Worm (Caenorhabditis elegans) whole organism, young adult: ENCODE data around the gene ZK1127.13.

ENCODE experiments used
- B0019.2 ChIP-seq: fragments of 200-800 bp; sonication (Bioruptor generic); conservative IDR thresholded peaks from 2 replicates; pipeline ENCODE4 v1.3.6; 2022; ENCODE audit warnings: missing genetic modification reagents, missing genetic modification characterization, missing compliant biosample characterization
- B0035.1 ChIP-seq: sonication (generic microtip); optimal IDR thresholded peaks from 2 replicates; lab custom pipeline; 2016; ENCODE audit warnings: missing genetic modification characterization, mild to moderate bottlenecking, missing compliant biosample characterization, missing genotype, missing genetic modification reagents
- B0261.1 ChIP-seq: sonication (generic microtip); optimal IDR thresholded peaks from 2 replicates; lab custom pipeline; 2016; ENCODE audit warnings: mild to moderate bottlenecking, missing genetic modification characterization, moderate library complexity, missing compliant biosample characterization
- B0336.3 ChIP-seq: fragments of 200-800 bp; sonication (Bioruptor generic); IDR thresholded peaks from 2 replicates; pipeline ENCODE4 v1.3.6; 2022; ENCODE audit warnings: missing genetic modification characterization, missing compliant biosample characterization
- C06A6.2 ChIP-seq: fragments of 200-800 bp; sonication (Bioruptor generic); conservative IDR thresholded peaks from 2 replicates; pipeline ENCODE4 v1.3.6; 2022; ENCODE audit warnings: missing genetic modification characterization, missing compliant biosample characterization
- D2030.7 ChIP-seq: fragments of 200-800 bp; sonication (Bioruptor generic); IDR thresholded peaks from 2 replicates; pipeline ENCODE4 v1.3.6; 2022; ENCODE audit warnings: missing genetic modification reagents, missing genetic modification characterization, missing compliant biosample characterization
- F22D6.2 ChIP-seq: sonication (generic microtip); optimal IDR thresholded peaks from 2 replicates; lab custom pipeline; 2016; ENCODE audit warnings: mild to moderate bottlenecking, missing genetic modification characterization, missing compliant biosample characterization
- F23B12.7 ChIP-seq: sonication (generic microtip); optimal IDR thresholded peaks from 2 replicates; lab custom pipeline; 2017; ENCODE audit warnings: missing genetic modification characterization, mild to moderate bottlenecking, missing compliant biosample characterization, antibody characterized with exemption, moderate library complexity; ENCODE audit not compliant: insufficient read depth
- F33H1.4 ChIP-seq: fragments of 200-800 bp; sonication (Bioruptor generic); IDR thresholded peaks from 2 replicates; pipeline ENCODE4 v1.3.6; 2022; ENCODE audit warnings: missing genetic modification reagents, missing genetic modification characterization, missing compliant biosample characterization
- F52B5.7 ChIP-seq: sonication (generic microtip); optimal IDR thresholded peaks from 2 replicates; lab custom pipeline; 2016; ENCODE audit warnings: mild to moderate bottlenecking, missing genetic modification characterization, missing compliant biosample characterization
- F57C9.4 ChIP-seq: sonication (generic microtip); optimal IDR thresholded peaks from 2 replicates; lab custom pipeline; 2017; ENCODE audit warnings: mild to moderate bottlenecking, missing genetic modification characterization, missing compliant biosample characterization
- T26A5.8 ChIP-seq: sonication (generic microtip); optimal IDR thresholded peaks from 2 replicates; lab custom pipeline; 2016; ENCODE audit warnings: missing genetic modification characterization, missing compliant biosample characterization
- Y53F4B.3 ChIP-seq: fragments of 200-800 bp; sonication (Bioruptor generic); IDR thresholded peaks from 2 replicates; pipeline ENCODE4 v1.3.6; 2022; ENCODE audit warnings: missing genetic modification reagents, missing genetic modification characterization, missing compliant biosample characterization
- Y53G8AR.9 ChIP-seq: fragments of 200-800 bp; sonication (Bioruptor generic); conservative IDR thresholded peaks from 2 replicates; pipeline ENCODE4 v1.3.6; 2022; ENCODE audit warnings: missing genetic modification reagents, missing genetic modification characterization, missing compliant biosample characterization
- Y67H2A.10 ChIP-seq: fragments of 200-800 bp; sonication (Bioruptor generic); conservative IDR thresholded peaks from 2 replicates; pipeline ENCODE4 v1.3.6; 2022; ENCODE audit warnings: missing genetic modification reagents, missing genetic modification characterization, missing compliant biosample characterization
- Y95B8A.8 ChIP-seq: fragments of 200-800 bp; sonication (Bioruptor generic); IDR thresholded peaks from 2 replicates; pipeline ENCODE4 v1.3.6; 2022; ENCODE audit warnings: missing genetic modification reagents, missing genetic modification characterization, missing compliant biosample characterization
- ama-1 ChIP-seq, 3 experiments: fragments of 150-350 bp in 1 of 3; sonication (generic microtip) in 2 of 3; optimal IDR thresholded peaks; 2 replicates each; lab custom pipeline; 2014 to 2018; ENCODE audit warnings: missing biosample characterization in 2 of 3, missing genetic modification characterization in 2 of 3, missing genetic modification reagents in 2 of 3
- aptf-3 ChIP-seq: fragments of 200-800 bp; sonication (Bioruptor generic); IDR thresholded peaks from 2 replicates; pipeline ENCODE4 v1.3.6; 2022; ENCODE audit warnings: missing genetic modification characterization, missing compliant biosample characterization
- bed-2 ChIP-seq: fragments of 200-800 bp; sonication (Bioruptor generic); IDR thresholded peaks from 2 replicates; pipeline ENCODE4 v1.3.6; 2022; ENCODE audit warnings: missing genetic modification reagents, missing genetic modification characterization, missing compliant biosample characterization
- ceh-100 ChIP-seq: fragments of 200-800 bp; sonication (Bioruptor generic); IDR thresholded peaks from 2 replicates; pipeline ENCODE4 v1.3.6; 2022; ENCODE audit warnings: missing genetic modification reagents, missing genetic modification characterization, missing compliant biosample characterization
- ceh-27 ChIP-seq: fragments of 200-800 bp; sonication (Bioruptor generic); optimal IDR thresholded peaks from 2 replicates; lab custom pipeline; 2018; ENCODE audit warnings: mild to moderate bottlenecking, missing genetic modification characterization, moderate library complexity, missing compliant biosample characterization
- ceh-58 ChIP-seq: fragments of 200-800 bp; sonication (Bioruptor generic); IDR thresholded peaks from 2 replicates; pipeline ENCODE4 v1.3.6; 2022; ENCODE audit warnings: missing genetic modification characterization, missing compliant biosample characterization
- ceh-91 ChIP-seq: fragments of 200-800 bp; sonication (Bioruptor generic); IDR thresholded peaks from 2 replicates; pipeline ENCODE4 v1.3.6; 2022; ENCODE audit warnings: missing genetic modification reagents, missing genetic modification characterization, missing compliant biosample characterization
- dox-1 ChIP-seq: fragments of 200-800 bp; sonication (Bioruptor generic); IDR thresholded peaks from 2 replicates; pipeline ENCODE4 v1.3.6; 2022; ENCODE audit warnings: missing genetic modification reagents, missing genetic modification characterization, missing compliant biosample characterization
- dpff-1 ChIP-seq: sonication (generic microtip); optimal IDR thresholded peaks from 2 replicates; lab custom pipeline; 2017; ENCODE audit warnings: mild to moderate bottlenecking, missing genetic modification characterization, missing compliant biosample characterization
- dpl-1 ChIP-seq: fragments of 150-350 bp; optimal IDR thresholded peaks from 2 replicates; lab custom pipeline; 2014; ENCODE audit warnings: missing biosample characterization, missing genetic modification reagents, missing genetic modification characterization
- efl-1 ChIP-seq: fragments of 150-350 bp; optimal IDR thresholded peaks from 2 replicates; lab custom pipeline; 2014; ENCODE audit warnings: missing biosample characterization, missing genetic modification reagents, missing genetic modification characterization
- him-1 ChIP-seq: sonication (generic microtip); optimal IDR thresholded peaks from 2 replicates; lab custom pipeline; 2016; ENCODE audit warnings: missing genotype, missing genetic modification reagents, missing genetic modification characterization, missing compliant biosample characterization
- hlh-12 ChIP-seq: sonication (generic microtip); optimal IDR thresholded peaks from 2 replicates; lab custom pipeline; 2016; ENCODE audit warnings: missing genetic modification characterization, missing compliant biosample characterization
- hmg-1.2 ChIP-seq: fragments of 200-800 bp; sonication (Bioruptor generic); IDR thresholded peaks from 2 replicates; pipeline ENCODE4 v1.3.6; 2022; ENCODE audit warnings: missing genetic modification reagents, missing genetic modification characterization, missing compliant biosample characterization
- hmg-20 ChIP-seq: fragments of 200-800 bp; sonication (Bioruptor generic); IDR thresholded peaks from 2 replicates; pipeline ENCODE4 v1.3.6; 2022; ENCODE audit warnings: missing genetic modification reagents, missing genetic modification characterization, missing compliant biosample characterization
- hsf-1 ChIP-seq: fragments of 200-800 bp; sonication (Bioruptor generic); IDR thresholded peaks from 2 replicates; pipeline ENCODE4 v1.3.6; 2022; ENCODE audit warnings: missing genetic modification reagents, missing genetic modification characterization, missing compliant biosample characterization
- lin-26 ChIP-seq: fragments of 200-800 bp; sonication (Bioruptor generic); IDR thresholded peaks from 2 replicates; pipeline ENCODE4 v1.3.6; 2022; ENCODE audit warnings: missing genetic modification reagents, missing genetic modification characterization, missing compliant biosample characterization
- lsl-1 ChIP-seq: fragments of 200-800 bp; sonication (Bioruptor generic); optimal IDR thresholded peaks from 2 replicates; lab custom pipeline; 2018; ENCODE audit warnings: mild to moderate bottlenecking, missing genetic modification characterization, moderate library complexity, missing compliant biosample characterization
- nhr-120 ChIP-seq: fragments of 200-800 bp; sonication (Bioruptor generic); IDR thresholded peaks from 2 replicates; pipeline ENCODE4 v1.3.6; 2022; ENCODE audit warnings: missing genetic modification characterization, missing compliant biosample characterization
- nhr-80 ChIP-seq: sonication (generic microtip); optimal IDR thresholded peaks from 2 replicates; lab custom pipeline; 2016; ENCODE audit warnings: missing genetic modification characterization, missing compliant biosample characterization
- pbrm-1 ChIP-seq: fragments of 200-800 bp; sonication (Bioruptor generic); IDR thresholded peaks from 2 replicates; pipeline ENCODE4 v1.3.6; 2022; ENCODE audit warnings: missing genetic modification reagents, missing genetic modification characterization, missing compliant biosample characterization
- pha-4 ChIP-seq: fragments of 150-350 bp; sonication (generic microtip); optimal IDR thresholded peaks from 2 replicates; lab custom pipeline; 2014; ENCODE audit warnings: missing biosample characterization, missing genetic modification reagents, missing genetic modification characterization
- repo-1 ChIP-seq: sonication (generic microtip); optimal IDR thresholded peaks from 2 replicates; lab custom pipeline; 2017; ENCODE audit warnings: mild to moderate bottlenecking, missing genetic modification characterization, missing compliant biosample characterization
- snpc-1.3 ChIP-seq: sonication (generic microtip); optimal IDR thresholded peaks from 2 replicates; lab custom pipeline; 2017; ENCODE audit warnings: missing genetic modification characterization, mild to moderate bottlenecking, missing compliant biosample characterization, antibody characterized with exemption, moderate library complexity, missing genotype, missing genetic modification reagents; ENCODE audit not compliant: insufficient read depth
- sptf-2 ChIP-seq: fragments of 200-800 bp; sonication (Bioruptor generic); optimal IDR thresholded peaks from 2 replicates; lab custom pipeline; 2018; ENCODE audit warnings: mild to moderate bottlenecking, missing genetic modification characterization, missing compliant biosample characterization
- tbx-9 ChIP-seq: sonication (generic microtip); optimal IDR thresholded peaks from 2 replicates; lab custom pipeline; 2016; ENCODE audit warnings: borderline replicate concordance, missing genetic modification characterization, inconsistent platforms, missing compliant biosample characterization
- tlf-1 ChIP-seq: fragments of 200-800 bp; sonication (Bioruptor generic); optimal IDR thresholded peaks from 2 replicates; lab custom pipeline; 2018; ENCODE audit warnings: mild to moderate bottlenecking, missing genetic modification characterization, missing compliant biosample characterization
- unc-130 ChIP-seq: sonication (generic microtip); optimal IDR thresholded peaks from 2 replicates; lab custom pipeline; 2016; ENCODE audit warnings: missing genetic modification reagents, missing genetic modification characterization, missing compliant biosample characterization
- xnd-1 ChIP-seq: sonication (generic microtip); optimal IDR thresholded peaks from 2 replicates; lab custom pipeline; 2016; ENCODE audit warnings: missing genotype, missing genetic modification reagents, missing genetic modification characterization, missing compliant biosample characterization
- ztf-25 ChIP-seq: fragments of 200-800 bp; sonication (Bioruptor generic); IDR thresholded peaks from 2 replicates; pipeline ENCODE4 v1.3.6; 2022; ENCODE audit warnings: missing genetic modification reagents, missing genetic modification characterization, missing compliant biosample characterization
- ztf-26 ChIP-seq: sonication (generic microtip); optimal IDR thresholded peaks from 2 replicates; lab custom pipeline; 2017; ENCODE audit warnings: missing genetic modification characterization, missing compliant biosample characterization
- ztf-6 ChIP-seq: fragments of 200-800 bp; sonication (Bioruptor generic); IDR thresholded peaks from 2 replicates; pipeline ENCODE4 v1.3.6; 2022; ENCODE audit warnings: missing genetic modification reagents, missing genetic modification characterization, missing compliant biosample characterization

Gene ZK1127.13

DNA sequence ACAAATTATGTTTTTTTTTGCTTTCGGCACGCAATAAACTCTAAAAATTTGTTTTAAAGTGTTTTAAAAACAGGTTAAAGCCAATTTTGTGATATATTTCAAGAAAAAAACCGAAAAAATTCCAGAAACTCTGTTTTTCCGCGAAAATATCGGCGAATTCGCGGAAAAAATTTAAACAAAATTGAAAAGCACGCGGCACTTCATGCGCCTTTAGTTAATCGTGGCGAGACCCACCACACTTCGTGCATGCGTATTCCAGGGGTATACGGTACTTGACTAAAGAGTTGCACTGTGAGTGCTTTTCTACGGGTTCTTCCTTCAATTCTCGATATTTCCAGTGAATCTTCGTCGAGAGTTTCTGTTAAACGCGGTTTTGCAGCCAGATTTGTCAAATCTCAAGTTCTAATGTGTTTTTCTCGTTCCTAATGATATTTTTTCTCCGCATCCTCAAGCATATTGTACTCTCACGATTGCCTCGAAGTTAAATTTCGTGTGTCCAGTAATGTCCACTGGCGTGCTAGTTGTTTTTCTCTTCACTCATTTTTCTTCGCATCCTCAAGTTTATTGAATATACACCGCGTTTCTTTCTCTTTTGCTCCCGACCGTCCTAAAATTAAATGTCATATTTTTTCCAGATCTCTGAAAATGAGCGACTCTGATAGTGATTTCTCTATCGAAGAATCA is 15.3 kb upstream of the ZK1127.13 start, which contains the start of gene cin-4:
Gene cin-4, plus strand, starts transcription at position 634 of the 684 bp plus-strand sequence.
- TF ChIP-seq dox-1 (GFP tag; lab: Robert Waterston, UW) (peak; percentile 69), Y67H2A.10 (GFP tag; lab: Robert Waterston, UW) (no peak), tbx-9 (tag; lab: Kevin White, UChicago) (no peak), F57C9.4 (tag; lab: Kevin White, UChicago) (no peak), Y53G8AR.9 (GFP tag; lab: Robert Waterston, UW) (no peak), xnd-1 (tag; lab: Kevin White, UChicago) (peak; percentile 78), repo-1 (tag; lab: Kevin White, UChicago) (no peak), nhr-80 (tag; lab: Kevin White, UChicago) (no peak), efl-1 (peak; percentile 91), ceh-27 (GFP tag; lab: Kevin White, UChicago) (no peak), him-1 (tag; lab: Kevin White, UChicago) (no peak), B0261.1 (tag; lab: Kevin White, UChicago) (no peak), ama-1 (optimal IDR thresholded peaks at IDR 0.05; lab: Kevin White, UChicago) (no peak), ama-1 (GFP tag; optimal IDR thresholded peaks at IDR 0.05; lab: Kevin White, UChicago) (no peak), nhr-120 (no peak), B0336.3 (GFP tag; lab: Robert Waterston, UW) (no peak), C06A6.2 (GFP tag; lab: Robert Waterston, UW) (no peak), sptf-2 (no peak), bed-2 (GFP tag; lab: Robert Waterston, UW) (no peak), D2030.7 (GFP tag; lab: Robert Waterston, UW) (peak; percentile 84), lin-26 (no peak), ztf-6 (GFP tag; lab: Robert Waterston, UW) (no peak), aptf-3 (no peak), F23B12.7 (tag; lab: Kevin White, UChicago) (no peak), T26A5.8 (no peak), hlh-12 (tag; lab: Kevin White, UChicago) (no peak), dpff-1 (tag; lab: Kevin White, UChicago) (no peak), B0035.1 (tag; lab: Kevin White, UChicago) (no peak), F52B5.7 (tag; lab: Kevin White, UChicago) (no peak), dpl-1 (peak; percentile 76), F22D6.2 (no peak), tlf-1 (GFP tag; lab: Kevin White, UChicago) (peak; percentile 47), snpc-1.3 (tag; lab: Kevin White, UChicago) (peak; percentile 8), F33H1.4 (GFP tag; lab: Robert Waterston, UW) (peak; percentile 91), unc-130 (GFP tag; lab: Kevin White, UChicago) (peak; percentile 30), hmg-1.2 (GFP tag; lab: Robert Waterston, UW) (peak; percentile 43; the same call in 1 of the 2 replicates), ceh-58 (GFP tag; lab: Robert Waterston, UW) (no peak), ztf-25 (no peak), pbrm-1 (0 out of 2 replicates have a peak, but pooled peaks have one; percentile 16), Y53F4B.3 (GFP tag; lab: Robert Waterston, UW) (no peak), ztf-26 (tag; lab: Kevin White, UChicago) (no peak), B0019.2 (GFP tag; lab: Robert Waterston, UW) (peak; percentile 66; the same call in 1 of the 2 replicates), pha-4 (tag; lab: Kevin White, UChicago) (no peak), hsf-1 (GFP tag; lab: Robert Waterston, UW) (peak; percentile 90), lsl-1 (GFP tag; lab: Kevin White, UChicago) (peak; percentile 85), Y95B8A.8 (GFP tag; lab: Robert Waterston, UW) (0 out of 2 replicates have a peak, but pooled peaks have one; percentile 45), ceh-100 (GFP tag; lab: Robert Waterston, UW) (0 out of 2 replicates have a peak, but pooled peaks have one; percentile 31), hmg-20 (GFP tag; lab: Robert Waterston, UW) (no peak), ceh-91 (GFP tag; lab: Robert Waterston, UW) (peak; percentile 92)
